Worm (Caenorhabditis elegans) whole organism, midembryonic: ENCODE data around the gene ZK686.5.

ENCODE experiments used
- T22C8.4 ChIP-seq: fragments of 200-800 bp; sonication (Bioruptor generic); IDR thresholded peaks from 2 replicates; pipeline ENCODE4 v1.3.6; 2022; ENCODE audit warnings: missing genetic modification characterization, missing compliant biosample characterization
- cog-1 ChIP-seq: sonication (generic microtip); optimal IDR thresholded peaks from 2 replicates; lab custom pipeline; 2016; ENCODE audit warnings: missing genetic modification characterization, missing compliant biosample characterization
- flt-1 ChIP-seq: fragments of 200-800 bp; sonication (Bioruptor generic); IDR thresholded peaks from 2 replicates; pipeline ENCODE4 v1.3.6; 2022; ENCODE audit warnings: missing genetic modification characterization, missing compliant biosample characterization
- klf-2 ChIP-seq: fragments of 200-800 bp; sonication (Bioruptor generic); conservative IDR thresholded peaks from 2 replicates; pipeline ENCODE4 v1.3.6; 2022; ENCODE audit warnings: missing genetic modification reagents, missing genetic modification characterization, missing compliant biosample characterization
- med-1 ChIP-seq: sonication (generic microtip); optimal IDR thresholded peaks from 2 replicates; lab custom pipeline; 2017; ENCODE audit warnings: missing genetic modification characterization, mild to moderate bottlenecking, missing compliant biosample characterization, antibody characterized with exemption, missing genetic modification reagents; ENCODE audit not compliant: insufficient read depth
- ref-1 ChIP-seq: fragments of 200-800 bp; sonication (Bioruptor generic); conservative IDR thresholded peaks from 2 replicates; pipeline ENCODE4 v1.3.6; 2022; ENCODE audit warnings: missing genetic modification reagents, missing genetic modification characterization, missing compliant biosample characterization
- tab-1 ChIP-seq: fragments of 200-800 bp; sonication (Bioruptor generic); IDR thresholded peaks from 2 replicates; pipeline ENCODE4 v1.3.6; 2022; ENCODE audit warnings: missing genetic modification characterization, missing compliant biosample characterization
- ztf-23 ChIP-seq: fragments of 200-800 bp; sonication (Bioruptor generic); IDR thresholded peaks from 2 replicates; pipeline ENCODE4 v1.3.6; 2022; ENCODE audit warnings: missing genetic modification reagents, missing genetic modification characterization, missing compliant biosample characterization
- ztf-29 ChIP-seq: fragments of 200-800 bp; sonication (Bioruptor generic); IDR thresholded peaks from 2 replicates; pipeline ENCODE4 v1.3.6; 2022; ENCODE audit warnings: missing genetic modification reagents, missing genetic modification characterization, missing compliant biosample characterization

ZK686.5 gene

DNA sequence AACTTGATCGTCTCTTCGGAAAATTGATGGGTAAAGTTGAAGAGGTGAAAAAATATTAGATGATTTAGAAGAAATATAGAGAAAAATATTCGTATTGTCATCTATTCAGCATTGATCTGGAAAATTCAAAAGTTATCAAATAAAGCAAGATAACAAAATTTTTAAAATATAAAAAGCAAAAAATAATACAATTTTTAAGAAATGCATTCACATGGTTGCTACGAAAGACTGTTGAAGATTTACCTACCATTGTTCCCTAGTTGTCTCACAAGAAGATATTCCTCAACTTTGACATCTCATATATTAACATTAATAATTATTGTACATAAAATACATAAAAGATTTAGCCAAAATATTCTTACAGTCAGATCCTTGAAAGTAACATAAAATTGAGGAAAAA, 13.0 kb downstream of the ZK686.5 start, which contains the start of gene cdh-3:
Gene cdh-3, minus strand, starts transcription at position 101 of the 400 bp plus-strand sequence.
- no peak for TF ChIP-seq ztf-29 (GFP tag; lab: Robert Waterston, UW)
- TF ChIP-seq T22C8.4 (GFP tag; lab: Robert Waterston, UW): no peak
- TF ChIP-seq med-1 (GFP tag; lab: Kevin White, UChicago): no peak
- TF ChIP-seq ref-1 (GFP tag; lab: Robert Waterston, UW): no peak
- no peak for TF ChIP-seq tab-1 (GFP tag; lab: Robert Waterston, UW)
- TF ChIP-seq ztf-23: no peak
- no peak for TF ChIP-seq klf-2 (GFP tag; lab: Robert Waterston, UW)
- no peak for TF ChIP-seq cog-1
- no peak for TF ChIP-seq flt-1 (GFP tag; lab: Robert Waterston, UW)

DNA sequence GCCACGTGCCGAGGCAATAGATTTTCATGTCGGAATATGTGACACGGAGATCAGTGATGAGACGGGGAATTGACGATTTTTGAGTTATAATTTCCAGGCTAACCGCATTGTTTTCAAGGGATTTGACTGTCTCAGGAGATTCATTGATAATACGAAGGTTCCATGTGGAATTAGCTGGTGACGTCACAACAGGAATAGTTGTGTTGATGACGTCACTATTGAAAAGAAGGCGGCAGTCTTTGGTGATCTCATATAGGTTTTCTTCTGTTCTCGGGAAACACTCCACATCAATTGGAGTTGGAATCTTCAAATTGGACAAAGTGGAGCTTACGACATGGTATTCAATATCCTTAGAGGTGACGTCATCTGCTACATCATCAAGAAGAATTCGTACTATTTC, 24.1 kb downstream of the ZK686.5 start:
- TF ChIP-seq T22C8.4 (GFP tag; lab: Robert Waterston, UW) (no peak), tab-1 (GFP tag; lab: Robert Waterston, UW) (no peak), ref-1 (GFP tag; lab: Robert Waterston, UW) (no peak), ztf-23 (no peak), ztf-29 (GFP tag; lab: Robert Waterston, UW) (no peak), flt-1 (GFP tag; lab: Robert Waterston, UW) (no peak)

DNA sequence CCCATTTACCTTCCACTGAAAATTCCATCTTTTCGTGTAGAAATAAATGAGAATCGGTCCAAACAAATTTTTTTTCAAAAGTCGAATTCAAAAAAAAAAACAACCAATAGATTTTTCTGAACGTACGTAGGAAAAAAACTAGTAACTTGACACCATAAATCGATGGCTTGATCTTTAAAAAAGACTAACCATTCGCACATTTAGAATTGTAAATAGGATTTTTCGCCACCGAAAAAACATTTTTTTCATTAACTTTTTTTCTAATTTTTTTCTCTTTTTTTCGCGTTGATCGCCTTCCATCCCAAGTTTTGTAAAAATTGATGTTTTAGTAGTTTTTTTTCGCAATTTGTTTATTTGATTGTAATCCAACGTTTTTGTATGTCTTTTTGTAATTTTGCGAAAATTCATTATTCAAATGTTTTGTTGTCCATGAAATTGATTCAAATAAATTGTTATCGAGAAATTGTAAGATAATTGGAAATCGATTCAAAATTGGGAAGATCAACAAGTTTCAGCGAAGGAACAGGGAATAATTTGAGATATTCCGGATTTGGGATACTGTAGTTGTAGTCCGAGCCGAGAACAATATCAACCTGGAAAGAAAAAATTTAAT, 29.6 kb downstream of the ZK686.5 start:
- TF ChIP-seq ztf-29 (GFP tag; lab: Robert Waterston, UW) (no peak), med-1 (GFP tag; lab: Kevin White, UChicago) (no peak), T22C8.4 (GFP tag; lab: Robert Waterston, UW) (no peak), ztf-23 (no peak), cog-1 (no peak), tab-1 (GFP tag; lab: Robert Waterston, UW) (no peak), flt-1 (GFP tag; lab: Robert Waterston, UW) (no peak), klf-2 (GFP tag; lab: Robert Waterston, UW) (no peak), ref-1 (GFP tag; lab: Robert Waterston, UW) (no peak)

DNA sequence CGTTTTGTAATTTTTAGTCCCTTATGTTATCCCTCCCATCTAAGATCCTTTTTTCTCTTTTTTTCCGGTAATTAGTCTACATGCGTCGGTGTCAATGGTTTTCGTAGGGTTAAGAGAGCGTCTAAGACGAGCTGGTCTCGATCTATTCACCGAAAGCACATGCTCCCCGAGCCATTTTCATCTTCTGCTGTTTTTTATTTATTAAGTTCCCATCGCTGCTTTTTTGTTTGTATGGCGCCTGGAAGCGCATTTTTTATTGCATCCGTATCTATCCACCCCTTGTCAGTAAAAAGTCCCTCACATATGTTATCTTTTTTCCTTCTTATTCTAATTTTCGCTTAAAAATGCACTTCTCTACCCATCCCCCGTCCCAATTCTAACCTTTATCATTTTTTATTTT, 30.5 kb downstream of the ZK686.5 start:
- no peak for TF ChIP-seq tab-1 (GFP tag; lab: Robert Waterston, UW)
- TF ChIP-seq cog-1: no peak

DNA sequence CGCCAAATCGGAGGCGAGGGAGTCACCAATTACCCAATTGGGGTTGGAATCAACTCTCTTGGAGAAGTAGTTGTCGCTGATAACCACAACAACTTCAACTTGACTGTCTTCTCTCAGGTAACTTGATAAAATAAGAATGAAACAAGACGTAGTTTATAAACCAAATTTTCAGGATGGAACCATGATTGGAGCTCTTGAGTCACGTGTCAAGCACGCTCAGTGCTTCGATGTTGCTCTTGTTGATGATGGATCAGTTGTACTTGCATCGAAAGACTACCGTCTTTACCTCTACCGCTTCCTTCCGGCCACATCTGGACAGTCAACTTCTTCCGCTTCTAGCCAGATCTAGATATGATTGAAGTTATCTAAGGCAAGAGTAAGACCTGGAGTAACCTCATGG, 31.3 kb downstream of the ZK686.5 start:
- TF ChIP-seq ref-1 (GFP tag; lab: Robert Waterston, UW): no peak
- TF ChIP-seq ztf-29 (GFP tag; lab: Robert Waterston, UW): no peak
- no peak for TF ChIP-seq cog-1
- no peak for TF ChIP-seq med-1 (GFP tag; lab: Kevin White, UChicago)
- no peak for TF ChIP-seq tab-1 (GFP tag; lab: Robert Waterston, UW)
- no peak for TF ChIP-seq klf-2 (GFP tag; lab: Robert Waterston, UW)
- no peak for TF ChIP-seq flt-1 (GFP tag; lab: Robert Waterston, UW)
- TF ChIP-seq T22C8.4 (GFP tag; lab: Robert Waterston, UW): no peak
- TF ChIP-seq ztf-23: no peak

DNA sequence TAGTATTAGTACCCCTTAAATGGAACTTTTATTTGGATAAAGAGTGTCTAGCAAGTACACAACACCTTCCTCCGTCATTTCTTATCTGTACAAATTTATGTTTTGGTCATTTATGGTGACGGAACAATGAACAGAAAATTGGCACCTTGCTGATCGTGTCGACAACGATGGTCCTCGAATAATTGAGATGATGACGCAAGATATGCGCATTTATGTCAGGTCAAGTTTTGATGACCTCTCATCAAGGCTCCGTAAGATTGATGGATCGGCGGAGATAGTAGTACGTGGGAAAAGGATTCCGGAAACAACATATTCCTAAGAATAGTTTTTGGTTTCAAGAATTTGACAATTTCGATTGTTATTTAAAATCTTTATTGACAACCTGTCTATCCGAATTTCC, 33.2 kb downstream of the ZK686.5 start:
- TF ChIP-seq cog-1 (peak; percentile 23), flt-1 (GFP tag; lab: Robert Waterston, UW) (no peak)

DNA sequence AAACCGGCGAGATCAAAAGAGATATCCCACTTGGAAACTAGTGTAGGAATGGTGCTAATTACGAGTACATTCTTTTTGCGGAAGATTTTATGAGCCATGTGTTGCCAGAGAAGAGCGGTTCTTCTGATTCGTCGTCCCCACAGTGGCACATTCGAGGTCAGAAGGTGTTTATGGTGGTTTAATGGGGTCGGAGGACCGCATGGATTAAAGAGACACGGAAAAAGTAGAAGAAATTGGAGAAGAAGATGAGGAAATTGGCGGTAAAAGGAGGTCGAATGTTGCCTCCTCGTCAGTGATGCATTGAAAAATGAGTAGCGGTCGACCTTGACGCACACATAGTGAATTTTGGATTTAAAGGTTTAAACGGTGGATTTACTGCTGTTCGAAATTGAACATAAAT, 33.8 kb downstream of the ZK686.5 start:
- TF ChIP-seq flt-1 (GFP tag; lab: Robert Waterston, UW) (peak; percentile 25; the same call in 1 of the 2 replicates), ztf-23 (0 out of 2 replicates have a peak, but pooled peaks have one; percentile 46), tab-1 (GFP tag; lab: Robert Waterston, UW) (no peak), ztf-29 (GFP tag; lab: Robert Waterston, UW) (no peak)

DNA sequence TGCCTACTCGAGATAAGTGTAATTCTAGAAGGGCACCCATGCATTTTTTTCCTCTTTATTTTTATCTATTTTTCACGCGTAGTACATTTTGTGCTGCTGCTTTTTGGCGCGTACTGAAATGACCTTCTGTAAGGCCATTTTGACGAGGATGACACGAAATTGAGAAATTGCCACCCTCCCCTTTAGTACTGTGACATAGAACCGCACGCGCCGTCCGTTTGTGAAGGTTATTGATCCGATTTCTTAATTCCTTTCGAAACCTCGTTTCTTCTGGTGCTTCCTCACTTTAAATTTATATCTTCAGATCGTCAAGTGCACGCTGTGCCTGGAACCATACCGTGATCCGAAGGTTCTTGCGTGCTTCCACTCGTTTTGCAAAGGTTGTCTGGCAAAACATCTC, 36.2 kb downstream of the ZK686.5 start:
- TF ChIP-seq T22C8.4 (GFP tag; lab: Robert Waterston, UW) (no peak), klf-2 (GFP tag; lab: Robert Waterston, UW) (no peak), ztf-29 (GFP tag; lab: Robert Waterston, UW) (no peak), ztf-23 (no peak), ref-1 (GFP tag; lab: Robert Waterston, UW) (no peak), cog-1 (no peak), med-1 (GFP tag; lab: Kevin White, UChicago) (no peak), flt-1 (GFP tag; lab: Robert Waterston, UW) (no peak)

DNA sequence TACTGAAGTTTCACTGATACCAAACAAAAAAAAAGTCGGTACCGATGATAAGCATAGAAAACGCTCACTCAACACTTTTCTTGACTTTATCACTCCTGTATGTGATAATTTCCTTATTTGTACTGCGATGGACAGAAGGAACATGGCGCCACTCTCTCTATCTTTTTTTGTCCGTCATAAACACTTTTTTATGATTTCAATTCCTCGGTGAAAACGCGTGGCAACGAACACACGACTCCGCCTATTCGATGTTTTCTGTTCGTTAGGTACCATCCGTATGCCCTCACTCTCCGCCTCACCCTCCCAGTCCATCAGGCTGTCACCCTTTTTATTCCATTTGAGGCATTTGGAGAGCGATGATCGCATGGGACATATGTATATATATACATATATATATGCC, 37.0 kb downstream of the ZK686.5 start:
- TF ChIP-seq klf-2 (GFP tag; lab: Robert Waterston, UW) (no peak), ref-1 (GFP tag; lab: Robert Waterston, UW) (no peak), cog-1 (no peak), flt-1 (GFP tag; lab: Robert Waterston, UW) (no peak), tab-1 (GFP tag; lab: Robert Waterston, UW) (no peak), ztf-23 (no peak), T22C8.4 (GFP tag; lab: Robert Waterston, UW) (no peak), ztf-29 (GFP tag; lab: Robert Waterston, UW) (no peak), med-1 (GFP tag; lab: Kevin White, UChicago) (no peak)

DNA sequence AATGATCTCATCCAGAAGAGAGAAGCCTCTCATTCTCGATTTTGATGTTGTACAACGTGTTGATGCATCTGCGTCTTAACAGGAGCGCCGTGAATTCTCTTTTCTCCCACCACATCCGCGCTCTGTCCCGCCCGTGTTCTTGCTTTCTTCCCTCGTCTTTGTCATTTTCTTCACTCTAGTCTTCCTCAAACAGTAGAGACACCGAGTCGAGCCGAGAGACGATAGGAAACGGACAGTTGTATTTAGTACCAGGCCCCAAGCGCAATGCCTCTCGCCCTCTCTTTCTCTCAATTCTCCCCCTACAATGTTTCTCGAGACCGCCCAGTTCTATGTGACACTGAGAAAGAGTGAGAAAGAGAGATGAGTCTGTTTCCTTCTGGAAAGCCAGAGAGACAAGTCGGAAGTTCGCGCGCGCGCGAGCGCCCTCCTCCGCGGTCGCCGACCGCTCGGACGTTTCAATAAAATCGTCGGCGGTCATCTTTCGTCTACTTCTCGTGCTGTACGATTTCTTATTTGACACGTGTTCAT, 37.7 kb downstream of the ZK686.5 start, which contains the start of gene ZK112.4:
Gene ZK112.4, minus strand, starts transcription at position 478 of the 528 bp plus-strand sequence.
- TF ChIP-seq ref-1 (GFP tag; lab: Robert Waterston, UW) (no peak), T22C8.4 (GFP tag; lab: Robert Waterston, UW) (no peak), klf-2 (GFP tag; lab: Robert Waterston, UW) (no peak), ztf-23 (peak; percentile 27; the same call in 1 of the 2 replicates), med-1 (GFP tag; lab: Kevin White, UChicago) (no peak), ztf-29 (GFP tag; lab: Robert Waterston, UW) (no peak), flt-1 (GFP tag; lab: Robert Waterston, UW) (peak; percentile 28; the same call in 1 of the 2 replicates), cog-1 (peak; percentile 85), tab-1 (GFP tag; lab: Robert Waterston, UW) (no peak)
